Fruit fly (Drosophila melanogaster) whole organism, embryonic: ENCODE data around the gene Zpr1.

ENCODE experiments used
- Adf1 ChIP-seq: fragments of 200-800 bp; sonication (Bioruptor generic); IDR thresholded peaks from 2 replicates; pipeline ENCODE4 v1.3.6; 2022; ENCODE audit warnings: missing biosample characterization, missing genetic modification characterization
- BEAF-32 ChIP-seq: fragments of 200-800 bp; sonication (Bioruptor generic); optimal IDR thresholded peaks from 3 replicates; lab custom pipeline; 2017; ENCODE audit warnings: missing biosample characterization, missing genetic modification characterization, mild to moderate bottlenecking, moderate library complexity, missing genetic modification reagents
- Blimp-1 ChIP-seq: fragments of 200-800 bp; sonication (Bioruptor generic); optimal IDR thresholded peaks from 3 replicates; lab custom pipeline; 2018; ENCODE audit warnings: missing biosample characterization, missing genetic modification characterization, mild to moderate bottlenecking, moderate library complexity, missing genetic modification reagents
- Bteb2 ChIP-seq: fragments of 200-800 bp; sonication (Bioruptor generic); optimal IDR thresholded peaks from 2 replicates; lab custom pipeline; 2016; ENCODE audit warnings: missing biosample characterization, missing genetic modification characterization
- C15 ChIP-seq: fragments of 200-800 bp; sonication (Bioruptor generic); IDR thresholded peaks from 3 replicates; pipeline ENCODE4 v1.3.6; 2022; ENCODE audit warnings: missing biosample characterization, missing genetic modification characterization
- CG10462 ChIP-seq: fragments of 200-800 bp; sonication (Bioruptor generic); optimal IDR thresholded peaks from 2 replicates; lab custom pipeline; 2016; ENCODE audit warnings: missing biosample characterization, missing genetic modification characterization
- CG10543 ChIP-seq: fragments of 200-800 bp; sonication (Bioruptor generic); optimal IDR thresholded peaks from 3 replicates; lab custom pipeline; 2017; ENCODE audit warnings: missing biosample characterization, mild to moderate bottlenecking, missing genetic modification characterization, moderate library complexity
- CG11247 ChIP-seq: fragments of 200-800 bp; sonication (Bioruptor generic); IDR thresholded peaks from 2 replicates; pipeline ENCODE4 v1.3.6; 2022; ENCODE audit warnings: missing biosample characterization, missing genetic modification characterization
- CG12236 ChIP-seq: fragments of 200-800 bp; sonication (Bioruptor generic); optimal IDR thresholded peaks from 2 replicates; lab custom pipeline; 2016; ENCODE audit warnings: missing biosample characterization, missing genetic modification characterization
- CG13296 ChIP-seq: fragments of 200-800 bp; sonication (Bioruptor generic); optimal IDR thresholded peaks from 3 replicates; lab custom pipeline; 2018; ENCODE audit warnings: missing biosample characterization, mild to moderate bottlenecking, missing genetic modification characterization
- CG15514 ChIP-seq: fragments of 200-800 bp; sonication (Bioruptor generic); optimal IDR thresholded peaks from 3 replicates; lab custom pipeline; 2017; ENCODE audit warnings: missing biosample characterization, missing genetic modification characterization, mild to moderate bottlenecking, moderate library complexity, missing genetic modification reagents
- CG17385 ChIP-seq: fragments of 200-800 bp; sonication (Bioruptor generic); optimal IDR thresholded peaks from 3 replicates; lab custom pipeline; 2018; ENCODE audit warnings: missing biosample characterization, mild to moderate bottlenecking, missing genetic modification characterization
- CG30020 ChIP-seq: fragments of 200-800 bp; optimal IDR thresholded peaks from 2 replicates; lab custom pipeline; 2019; ENCODE audit warnings: missing biosample characterization, mild to moderate bottlenecking, missing genetic modification characterization, moderate library complexity
- CG31441 ChIP-seq: fragments of 200-800 bp; sonication (Bioruptor generic); IDR thresholded peaks from 2 replicates; pipeline ENCODE4 v1.3.6; 2022; ENCODE audit warnings: missing biosample characterization, missing genetic modification characterization
- CG4730 ChIP-seq: fragments of 200-800 bp; sonication (Bioruptor generic); IDR thresholded peaks from 2 replicates; pipeline ENCODE4 v1.3.6; 2022; ENCODE audit warnings: missing biosample characterization, missing genetic modification characterization
- CG8765 ChIP-seq: fragments of 200-800 bp; sonication (Bioruptor generic); IDR thresholded peaks from 2 replicates; pipeline ENCODE4 v1.3.6; 2022; ENCODE audit warnings: missing biosample characterization, missing genetic modification characterization
- CG9797 ChIP-seq: fragments of 200-800 bp; sonication (Bioruptor generic); optimal IDR thresholded peaks from 3 replicates; lab custom pipeline; 2018; ENCODE audit warnings: missing biosample characterization, mild to moderate bottlenecking, missing genetic modification characterization
- CoRest ChIP-seq: fragments of 200-800 bp; sonication (Bioruptor generic); optimal IDR thresholded peaks from 3 replicates; lab custom pipeline; 2018; ENCODE audit warnings: missing biosample characterization, mild to moderate bottlenecking, missing genetic modification characterization, moderate library complexity
- Deaf1 ChIP-seq: fragments of 200-800 bp; optimal IDR thresholded peaks from 3 replicates; lab custom pipeline; 2019; ENCODE audit warnings: missing biosample characterization, mild to moderate bottlenecking, missing genetic modification characterization, moderate library complexity
- Dll ChIP-seq: fragments of 200-800 bp; sonication (Bioruptor generic); IDR thresholded peaks from 4 replicates; pipeline ENCODE4 v1.3.6; 2022; ENCODE audit warnings: missing biosample characterization, missing genetic modification characterization; ENCODE audit not compliant: partially characterized antibody
- Dref ChIP-seq: fragments of 200-800 bp; sonication (Bioruptor generic); IDR thresholded peaks from 2 replicates; pipeline ENCODE4 v1.3.6; 2022; ENCODE audit warnings: missing biosample characterization, missing genetic modification characterization
- Drgx ChIP-seq: fragments of 200-800 bp; sonication (Bioruptor generic); IDR thresholded peaks from 2 replicates; pipeline ENCODE4 v1.3.6; 2022; ENCODE audit warnings: missing biosample characterization, missing genetic modification characterization
- Eip74EF ChIP-seq, 2 experiments: fragments of 200-800 bp in 1 of 2; fragments of >200 bp in 1 of 2; sonication (Bioruptor generic) in 1 of 2; optimal IDR thresholded peaks; 2 replicates each; lab custom pipeline; 2017 to 2019; ENCODE audit warnings: missing biosample characterization in 2 of 2, missing genetic modification characterization in 2 of 2, mild to moderate bottlenecking in 1 of 2, moderate library complexity in 1 of 2
- Gsc ChIP-seq: fragments of 200-800 bp; sonication (Bioruptor generic); IDR thresholded peaks from 2 replicates; pipeline ENCODE4 v1.3.6; 2022; ENCODE audit warnings: missing biosample characterization, missing genetic modification characterization
- Gug ChIP-seq: fragments of 200-800 bp; sonication (Bioruptor generic); IDR thresholded peaks from 4 replicates; pipeline ENCODE4 v1.3.6; 2022; ENCODE audit warnings: missing biosample characterization, missing genetic modification characterization
- HLH4C ChIP-seq: fragments of 200-800 bp; sonication (Bioruptor generic); IDR thresholded peaks from 3 replicates; pipeline ENCODE4 v1.3.6; 2022; ENCODE audit warnings: missing biosample characterization, missing genetic modification characterization; ENCODE audit not compliant: partially characterized antibody
- Hr51 ChIP-seq, 2 experiments: fragments of 200-800 bp; sonication (Bioruptor generic); optimal IDR thresholded peaks; 2 replicates in 1 of 2; 3 replicates in 1 of 2; lab custom pipeline; 2016 to 2018; ENCODE audit warnings: missing biosample characterization in 2 of 2, missing genetic modification characterization in 2 of 2, mild to moderate bottlenecking in 1 of 2, moderate library complexity in 1 of 2
- MESR4 ChIP-seq: fragments of 200-800 bp; sonication (Bioruptor generic); optimal IDR thresholded peaks from 2 replicates; lab custom pipeline; 2018; ENCODE audit warnings: missing biosample characterization, mild to moderate bottlenecking, missing genetic modification characterization, moderate library complexity
- Med ChIP-seq: fragments of 200-800 bp; sonication (Bioruptor generic); peaks from one replicate; lab custom pipeline; 2016; ENCODE audit warnings: missing biosample characterization, missing genetic modification characterization, mild to moderate bottlenecking, inconsistent platforms, moderate library complexity
- Opbp ChIP-seq: fragments of 200-800 bp; sonication (Bioruptor generic); IDR thresholded peaks from 3 replicates; pipeline ENCODE4 v1.3.6; 2022; ENCODE audit warnings: missing biosample characterization, missing genetic modification characterization; ENCODE audit not compliant: partially characterized antibody
- al ChIP-seq: fragments of 200-800 bp; sonication (Bioruptor generic); IDR thresholded peaks from 2 replicates; pipeline ENCODE4 v1.3.6; 2022; ENCODE audit warnings: missing biosample characterization, missing genetic modification characterization
- ap ChIP-seq: fragments of 200-800 bp; sonication (Bioruptor generic); IDR thresholded peaks from 2 replicates; pipeline ENCODE4 v1.3.6; 2022; ENCODE audit warnings: missing biosample characterization, missing genetic modification characterization
- az2 ChIP-seq: fragments of 200-800 bp; sonication (Bioruptor generic); optimal IDR thresholded peaks from 3 replicates; lab custom pipeline; 2016; ENCODE audit warnings: missing biosample characterization, missing genetic modification characterization
- cad ChIP-seq: fragments of >200 bp; optimal IDR thresholded peaks from 2 replicates; lab custom pipeline; 2017; ENCODE audit warnings: missing biosample characterization, missing genetic modification characterization
- croc ChIP-seq: fragments of 200-800 bp; sonication (Bioruptor generic); conservative IDR thresholded peaks from 3 replicates; pipeline ENCODE4 v1.3.6; 2022; ENCODE audit warnings: missing biosample characterization, missing genetic modification characterization
- crp ChIP-seq, 2 experiments: fragments of 200-800 bp; sonication (Bioruptor generic); optimal IDR thresholded peaks; 2 replicates in 1 of 2; 3 replicates in 1 of 2; lab custom pipeline; 2017; ENCODE audit warnings: missing biosample characterization in 2 of 2, missing genetic modification characterization in 2 of 2, mild to moderate bottlenecking in 1 of 2, moderate library complexity in 1 of 2
- dan ChIP-seq: fragments of 200-800 bp; sonication (Bioruptor generic); IDR thresholded peaks from 2 replicates; pipeline ENCODE4 v1.3.6; 2022; ENCODE audit warnings: missing biosample characterization, missing genetic modification characterization
- disco-r ChIP-seq: fragments of 200-800 bp; sonication (Bioruptor generic); optimal IDR thresholded peaks from 2 replicates; lab custom pipeline; 2016; ENCODE audit warnings: missing biosample characterization, missing genetic modification characterization
- esg ChIP-seq: fragments of 200-800 bp; sonication (Bioruptor generic); conservative IDR thresholded peaks from 2 replicates; pipeline ENCODE4 v1.3.6; 2022; ENCODE audit warnings: missing biosample characterization, missing genetic modification characterization
- fu2 ChIP-seq: fragments of 200-800 bp; sonication (Bioruptor generic); optimal IDR thresholded peaks from 2 replicates; lab custom pipeline; 2016; ENCODE audit warnings: missing biosample characterization, missing genetic modification characterization
- gfzf ChIP-seq: fragments of 200-800 bp; sonication (Bioruptor generic); optimal IDR thresholded peaks from 2 replicates; lab custom pipeline; 2016; ENCODE audit warnings: missing biosample characterization, mild to moderate bottlenecking, missing genetic modification characterization, moderate library complexity
- hbn ChIP-seq: fragments of 200-800 bp; sonication (Bioruptor generic); IDR thresholded peaks from 2 replicates; pipeline ENCODE4 v1.3.6; 2022; ENCODE audit warnings: missing biosample characterization, missing genetic modification characterization; ENCODE audit not compliant: partially characterized antibody
- her ChIP-seq: fragments of 200-800 bp; sonication (Bioruptor generic); optimal IDR thresholded peaks from 2 replicates; lab custom pipeline; 2016; ENCODE audit warnings: missing biosample characterization, missing genetic modification characterization
- ind ChIP-seq: fragments of 200-800 bp; sonication (Bioruptor generic); optimal IDR thresholded peaks from 3 replicates; lab custom pipeline; 2016; ENCODE audit warnings: missing biosample characterization, missing genetic modification characterization
- inv ChIP-seq: fragments of 200-800 bp; sonication (Bioruptor generic); IDR thresholded peaks from 2 replicates; pipeline ENCODE4 v1.3.6; 2022; ENCODE audit warnings: missing biosample characterization, missing genetic modification characterization; ENCODE audit not compliant: partially characterized antibody
- kni ChIP-seq: fragments of 200-800 bp; sonication (Bioruptor generic); optimal IDR thresholded peaks from 3 replicates; lab custom pipeline; 2017; ENCODE audit warnings: mild to moderate bottlenecking, missing biosample characterization, missing genetic modification reagents, missing genetic modification characterization
- onecut ChIP-seq: fragments of 200-800 bp; sonication (Bioruptor generic); IDR thresholded peaks from 2 replicates; pipeline ENCODE4 v1.3.6; 2022; ENCODE audit warnings: missing biosample characterization, missing genetic modification characterization
- slp2 ChIP-seq: fragments of 200-800 bp; sonication (Bioruptor generic); optimal IDR thresholded peaks from 2 replicates; lab custom pipeline; 2016; ENCODE audit warnings: missing biosample characterization, missing genetic modification characterization
- sna ChIP-seq: fragments of 200-800 bp; sonication (Bioruptor generic); IDR thresholded peaks from 2 replicates; pipeline ENCODE4 v1.3.6; 2022; ENCODE audit warnings: missing biosample characterization, missing genetic modification characterization; ENCODE audit not compliant: partially characterized antibody
- sr ChIP-seq: fragments of 200-800 bp; sonication (Bioruptor generic); IDR thresholded peaks from 3 replicates; pipeline ENCODE4 v1.3.6; 2022; ENCODE audit warnings: missing biosample characterization, missing genetic modification characterization
- unc-4 ChIP-seq: fragments of 200-800 bp; sonication (Bioruptor generic); IDR thresholded peaks from 2 replicates; pipeline ENCODE4 v1.3.6; 2022; ENCODE audit warnings: missing biosample characterization, missing genetic modification characterization; ENCODE audit not compliant: partially characterized antibody

The Zpr1 gene

dm6 chrX:9161912-9162311, at the start of gene Zpr1, which contains the start of gene CG44532:
Gene Zpr1, minus strand, starts transcription at chrX:9162090.
Gene CG44532, plus strand, starts transcription at chrX:9162092.
- no peak for TF ChIP-seq ap (GFP tag; lab: Robert Waterston, UW)
- peak; percentile 52 for TF ChIP-seq inv (GFP tag; lab: Robert Waterston, UW)
- no peak for TF ChIP-seq esg
- TF ChIP-seq Gsc (GFP tag; lab: Robert Waterston, UW) = no peak
- TF ChIP-seq CG11247 (GFP tag; lab: Robert Waterston, UW) = no peak
- TF ChIP-seq dan (GFP tag; lab: Robert Waterston, UW) = no peak
- no peak for TF ChIP-seq her (GFP tag; lab: Kevin White, UChicago)
- no peak for TF ChIP-seq CoRest (tag; lab: Kevin White, UChicago)
- peak; percentile 21 for TF ChIP-seq CG9797 (GFP tag; lab: Kevin White, UChicago)
- TF ChIP-seq CG10462 (GFP tag; lab: Kevin White, UChicago) = no peak
- TF ChIP-seq HLH4C = peak; percentile 64; the same call in 2 of the 3 replicates
- TF ChIP-seq CG8765 (GFP tag; lab: Robert Waterston, UW) = no peak
- no peak for TF ChIP-seq al (GFP tag; lab: Robert Waterston, UW)
- TF ChIP-seq Eip74EF (GFP tag; optimal IDR thresholded peaks at IDR 0.05; lab: Kevin White, UChicago) = no peak
- no peak for TF ChIP-seq CG13296 (GFP tag; lab: Kevin White, UChicago)
- TF ChIP-seq fu2 = no peak
- no peak for TF ChIP-seq Deaf1 (tag; lab: Kevin White, UChicago)
- peak; percentile 69 for TF ChIP-seq unc-4 (GFP tag; lab: Robert Waterston, UW)
- peak; percentile 56; the same call in 1 of the 2 replicates for TF ChIP-seq sna
- TF ChIP-seq kni = no peak
- TF ChIP-seq Opbp (GFP tag; lab: Robert Waterston, UW) = peak; percentile 74
- no peak for TF ChIP-seq CG12236 (GFP tag; lab: Kevin White, UChicago)
- no peak for TF ChIP-seq Hr51 (GFP tag; optimal IDR thresholded peaks at IDR 0.05; lab: Kevin White, UChicago)
- TF ChIP-seq Blimp-1 = no peak
- TF ChIP-seq slp2 (GFP tag; lab: Kevin White, UChicago) = no peak
- no peak for TF ChIP-seq Adf1 (GFP tag; lab: Robert Waterston, UW)
- TF ChIP-seq CG4730 (GFP tag; lab: Robert Waterston, UW) = no peak
- TF ChIP-seq Gug (GFP tag; lab: Robert Waterston, UW) = no peak
- TF ChIP-seq onecut (GFP tag; lab: Robert Waterston, UW) = no peak
- TF ChIP-seq Bteb2 = no peak
- no peak for TF ChIP-seq CG17385 (GFP tag; lab: Kevin White, UChicago)
- TF ChIP-seq cad = no peak
- no peak for TF ChIP-seq sr (GFP tag; lab: Robert Waterston, UW)
- peak; percentile 73 for TF ChIP-seq BEAF-32 (GFP tag; lab: Kevin White, UChicago)
- TF ChIP-seq Dll (GFP tag; lab: Robert Waterston, UW) = peak; percentile 67
- no peak for TF ChIP-seq CG30020
- peak; percentile 33 for TF ChIP-seq MESR4 (GFP tag; lab: Kevin White, UChicago)
- TF ChIP-seq C15 (GFP tag; lab: Robert Waterston, UW) = no peak
- no peak for TF ChIP-seq az2 (GFP tag; lab: Kevin White, UChicago)
- TF ChIP-seq croc (GFP tag; lab: Robert Waterston, UW) = no peak
- TF ChIP-seq disco-r = no peak
- TF ChIP-seq CG31441 = no peak
- no peak for TF ChIP-seq CG10543 (GFP tag; lab: Kevin White, UChicago)
- TF ChIP-seq crp (GFP tag; optimal IDR thresholded peaks at IDR 0.05; lab: Kevin White, UChicago) = peak in 1 of 2 experiments; percentile 30
- peak; percentile 70 for TF ChIP-seq gfzf (GFP tag; lab: Kevin White, UChicago)
- no peak for TF ChIP-seq Drgx (GFP tag; lab: Robert Waterston, UW)
- peak; percentile 74 for TF ChIP-seq Dref (GFP tag; lab: Robert Waterston, UW)
- no peak for TF ChIP-seq ind
- no peak for TF ChIP-seq Med (GFP tag; lab: Kevin White, UChicago)
- peak; percentile 27 for TF ChIP-seq CG15514 (GFP tag; lab: Kevin White, UChicago)
- peak; percentile 49 for TF ChIP-seq hbn (GFP tag; lab: Robert Waterston, UW)
